Worm (Caenorhabditis elegans): Measurements from ENCODE around the gene F02C12.1.

The F02C12.1 gene

ce11 chrX:13357673-13358072 is 44.2 kb upstream of the F02C12.1 start:
- TF ChIP-seq hlh-11 (tag; optimal IDR thresholded peaks at IDR 0.05) (peak; percentile 12), nhr-48 (tag; optimal IDR thresholded peaks at IDR 0.05) (peak; percentile 32), mxl-3 (GFP tag; optimal IDR thresholded peaks at IDR 0.05) (peak; percentile 45), ceh-20 (GFP tag; IDR thresholded peaks at IDR 0.05) (no peak), dmd-8 (GFP tag; IDR thresholded peaks at IDR 0.05) (no peak), mdl-1 (tag; optimal IDR thresholded peaks at IDR 0.05) (peak in 1 of 2 experiments; percentile 48), nhr-28 (tag; optimal IDR thresholded peaks at IDR 0.05) (peak; percentile 60), hlh-30 (tag; optimal IDR thresholded peaks at IDR 0.05; ENCODE audit: insufficient read depth) (peak; percentile 54)

ce11 chrX:13358573-13358972 is 43.3 kb upstream of the F02C12.1 start:
- TF ChIP-seq ceh-28 (tag; optimal IDR thresholded peaks at IDR 0.05) = no peak
- peak; percentile 89 for TF ChIP-seq gei-8 (GFP tag; optimal IDR thresholded peaks at IDR 0.05)
- no peak for TF ChIP-seq spr-1 (tag; optimal IDR thresholded peaks at IDR 0.05)
- no peak for TF ChIP-seq spr-3 (GFP tag; optimal IDR thresholded peaks at IDR 0.05)
- TF ChIP-seq sdz-12 (GFP tag; optimal IDR thresholded peaks at IDR 0.05) = no peak
- TF ChIP-seq ceh-20 (GFP tag; IDR thresholded peaks at IDR 0.05) = 0 out of 2 replicates have a peak, but pooled peaks have one; percentile 16
- no peak for TF ChIP-seq tag-97 (GFP tag; IDR thresholded peaks at IDR 0.05)
- peak; percentile 45; the same call in 1 of the 2 replicates for TF ChIP-seq php-3 (GFP tag; IDR thresholded peaks at IDR 0.05)
- TF ChIP-seq nhr-77 (tag; optimal IDR thresholded peaks at IDR 0.05) = peak; percentile 76
- TF ChIP-seq snpc-1.2 (GFP tag; IDR thresholded peaks at IDR 0.05) = no peak
- no peak for TF ChIP-seq F49E8.2 (tag; optimal IDR thresholded peaks at IDR 0.05; ENCODE audit: borderline replicate concordance)
- peak; percentile 99 for TF ChIP-seq aha-1 (tag)
- TF ChIP-seq ceh-32 (tag; optimal IDR thresholded peaks at IDR 0.05; ENCODE audit: poor library complexity) = no peak
- TF ChIP-seq F26F4.8 (GFP tag; conservative IDR thresholded peaks at IDR 0.05) = no peak
- TF ChIP-seq unc-39 (tag; optimal IDR thresholded peaks at IDR 0.05) = no peak
- TF ChIP-seq jun-1 (tag; optimal IDR thresholded peaks at IDR 0.05) = no peak
- peak; percentile 95 for TF ChIP-seq nhr-11 (tag; optimal IDR thresholded peaks at IDR 0.05)
- peak; percentile 98 for TF ChIP-seq hlh-30 (tag; optimal IDR thresholded peaks at IDR 0.05; ENCODE audit: insufficient read depth)
- peak in 1 of 2 experiments; percentile 40 for TF ChIP-seq daf-16 (GFP tag; optimal IDR thresholded peaks at IDR 0.05)
- TF ChIP-seq daf-16 (tag; optimal IDR thresholded peaks at IDR 0.05) = peak; percentile 58
- no peak for TF ChIP-seq nhr-111 (GFP tag; optimal IDR thresholded peaks at IDR 0.05)
- peak; percentile 14 for TF ChIP-seq cey-2 (tag; optimal IDR thresholded peaks at IDR 0.05; ENCODE audit: borderline replicate concordance, insufficient read depth)
- no peak for TF ChIP-seq lin-38 (GFP tag; IDR thresholded peaks at IDR 0.05)
- peak; percentile 78 for TF ChIP-seq duxl-1 (tag; optimal IDR thresholded peaks at IDR 0.05; ENCODE audit: poor library complexity)
- TF ChIP-seq zfp-3 (GFP tag; conservative IDR thresholded peaks at IDR 0.05) = no peak
- TF ChIP-seq ces-1 (GFP tag; optimal IDR thresholded peaks at IDR 0.05) = no peak
- peak; percentile 99 for TF ChIP-seq dmd-6 (GFP tag; IDR thresholded peaks at IDR 0.05)
- peak; percentile 77 for TF ChIP-seq egl-27 (tag; optimal IDR thresholded peaks at IDR 0.05)
- TF ChIP-seq T20F7.1 (GFP tag; optimal IDR thresholded peaks at IDR 0.05) = no peak
- no peak for TF ChIP-seq snpc-4 (tag; optimal IDR thresholded peaks at IDR 0.05)
- no peak for TF ChIP-seq daf-8 (GFP tag; IDR thresholded peaks at IDR 0.05)
- no peak for TF ChIP-seq F37D6.2 (tag; optimal IDR thresholded peaks at IDR 0.05)
- 0 out of 2 replicates have a peak, but pooled peaks have one; percentile 34 for TF ChIP-seq madf-9 (GFP tag; conservative IDR thresholded peaks at IDR 0.05)
- TF ChIP-seq zip-2 (tag; optimal IDR thresholded peaks at IDR 0.05) = peak; percentile 19
- TF ChIP-seq pha-4 (GFP tag; IDR thresholded peaks at IDR 0.05) = no peak
- no peak for TF ChIP-seq pha-4 (tag; optimal IDR thresholded peaks at IDR 0.05)
- peak; percentile 53 to 96 for TF ChIP-seq hif-1 (tag; optimal IDR thresholded peaks at IDR 0.05)
- peak; percentile 49 for TF ChIP-seq hmg-1.1 (GFP tag; IDR thresholded peaks at IDR 0.05)
- no peak for TF ChIP-seq F10B5.3 (tag; optimal IDR thresholded peaks at IDR 0.05)
- TF ChIP-seq unc-130 (GFP tag; optimal IDR thresholded peaks at IDR 0.05) = no peak
- no peak for TF ChIP-seq lin-15B (tag; optimal IDR thresholded peaks at IDR 0.05)
- TF ChIP-seq nhr-42 (GFP tag; IDR thresholded peaks at IDR 0.05) = peak; percentile 68; the same call in 1 of the 2 replicates
- TF ChIP-seq daf-19 (GFP tag; conservative IDR thresholded peaks at IDR 0.05) = no peak
- TF ChIP-seq nhr-10 (tag; optimal IDR thresholded peaks at IDR 0.05) = peak; percentile 94
